Comparison of ENCODE assay signal across 2 fruit fly cellular contexts in the genomic region with DNA sequence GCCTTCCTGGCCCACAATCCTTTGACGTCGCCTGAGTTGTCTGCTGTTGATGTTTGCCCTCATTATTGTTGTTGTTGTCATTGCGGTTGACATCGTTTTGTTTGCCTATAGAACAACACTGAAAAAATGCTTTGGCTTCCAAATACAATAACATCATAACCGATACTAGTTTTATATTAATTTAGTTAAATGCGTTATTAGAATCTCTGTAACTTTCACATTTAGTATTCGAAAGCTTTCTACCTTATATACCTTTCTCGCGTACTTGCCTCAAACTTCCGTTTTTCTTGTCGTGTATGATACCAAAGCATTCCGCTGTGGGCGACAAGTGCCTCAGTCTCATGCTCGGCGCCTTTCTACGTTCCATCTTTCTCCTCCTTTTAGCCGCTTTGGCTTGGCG.
A peak's percentile ranks its signal among the peaks of the same experiment; 100 is the strongest.
TF ChIP-seq lines count a peak whose summit lies in the region.

No protein-coding gene starts in this region.

TF ChIP-seq in whole organism, embryonic, 481 proteins besides CTCF, POLR2A, EP300 and RAD21 (continued from another document):
- peak; percentile 25 for TF ChIP-seq dmrt99B (tag; optimal IDR thresholded peaks at IDR 0.05; lab: Kevin White, UChicago)
- TF ChIP-seq row (GFP tag; IDR thresholded peaks at IDR 0.05; lab: Robert Waterston, UW): peak; percentile 37; the same call in 1 of the 3 replicates
- no peak for TF ChIP-seq CG7928 (GFP tag; optimal IDR thresholded peaks at IDR 0.05; lab: Kevin White, UChicago)
- TF ChIP-seq CG31224 (GFP tag; IDR thresholded peaks at IDR 0.05; lab: Robert Waterston, UW): no peak
- no peak for TF ChIP-seq oc (tag; optimal IDR thresholded peaks at IDR 0.05; lab: Kevin White, UChicago)
- TF ChIP-seq jumu (GFP tag; optimal IDR thresholded peaks at IDR 0.05; lab: Kevin White, UChicago): no peak
- peak; percentile 43; the same call in 1 of the 3 replicates for TF ChIP-seq dysf (GFP tag; IDR thresholded peaks at IDR 0.05; lab: Robert Waterston, UW)
- TF ChIP-seq Ptx1 (GFP tag; IDR thresholded peaks at IDR 0.05; lab: Robert Waterston, UW): 0 out of 2 replicates have a peak, but pooled peaks have one; percentile 18
- TF ChIP-seq CG9437 (GFP tag; optimal IDR thresholded peaks at IDR 0.05; lab: Kevin White, UChicago): no peak
- TF ChIP-seq CG2678 (tag; optimal IDR thresholded peaks at IDR 0.05; lab: Kevin White, UChicago): no peak
- TF ChIP-seq Dp (GFP tag; optimal IDR thresholded peaks at IDR 0.05; lab: Kevin White, UChicago): no peak
- no peak for TF ChIP-seq otp (GFP tag; IDR thresholded peaks at IDR 0.05; lab: Robert Waterston, UW)
- no peak for TF ChIP-seq Gsc (GFP tag; IDR thresholded peaks at IDR 0.05; lab: Robert Waterston, UW)
- TF ChIP-seq CG9727 (GFP tag; optimal IDR thresholded peaks at IDR 0.05; lab: Kevin White, UChicago): peak; percentile 0
- TF ChIP-seq CG7839 (tag; optimal IDR thresholded peaks at IDR 0.05; lab: Kevin White, UChicago): no peak
- TF ChIP-seq CG15269 (tag; optimal IDR thresholded peaks at IDR 0.05; lab: Kevin White, UChicago): no peak
- TF ChIP-seq esg (GFP tag; conservative IDR thresholded peaks at IDR 0.05; lab: Robert Waterston, UW): peak; percentile 34; the same call in 1 of the 2 replicates
- TF ChIP-seq CG13894 (tag; optimal IDR thresholded peaks at IDR 0.05; lab: Kevin White, UChicago): no peak
- TF ChIP-seq mirr (GFP tag; optimal IDR thresholded peaks at IDR 0.05; lab: Kevin White, UChicago): no peak
- TF ChIP-seq Xrp1 (GFP tag; IDR thresholded peaks at IDR 0.05; lab: Robert Waterston, UW): peak; percentile 30; the same call in 1 of the 2 replicates
- TF ChIP-seq CG12769 (tag; optimal IDR thresholded peaks at IDR 0.05; lab: Kevin White, UChicago): no peak
- TF ChIP-seq CG11723 (GFP tag; optimal IDR thresholded peaks at IDR 0.05; lab: Kevin White, UChicago): no peak
- TF ChIP-seq CG8944 (GFP tag; optimal IDR thresholded peaks at IDR 0.05; lab: Kevin White, UChicago): no peak
- peak; percentile 44; the same call in 1 of the 2 replicates for TF ChIP-seq CG4360 (GFP tag; IDR thresholded peaks at IDR 0.05; lab: Robert Waterston, UW)
- no peak for TF ChIP-seq Dll (GFP tag; IDR thresholded peaks at IDR 0.05; lab: Robert Waterston, UW; ENCODE audit: partially characterized antibody)
- no peak for TF ChIP-seq CG33557 (GFP tag; optimal IDR thresholded peaks at IDR 0.05; lab: Kevin White, UChicago)
- TF ChIP-seq CG6175 (GFP tag; IDR thresholded peaks at IDR 0.05; lab: Robert Waterston, UW): no peak
- TF ChIP-seq zf30C (GFP tag; optimal IDR thresholded peaks at IDR 0.05; lab: Kevin White, UChicago): no peak
- peak; percentile 29 for TF ChIP-seq gem (tag; optimal IDR thresholded peaks at IDR 0.05; lab: Kevin White, UChicago)
- TF ChIP-seq CG2889 (GFP tag; IDR thresholded peaks at IDR 0.05; lab: Robert Waterston, UW): no peak
- TF ChIP-seq sima (GFP tag; optimal IDR thresholded peaks at IDR 0.05; lab: Kevin White, UChicago): no peak
- peak; percentile 57 for TF ChIP-seq lab (GFP tag; optimal IDR thresholded peaks at IDR 0.05; lab: Kevin White, UChicago)
- TF ChIP-seq tio (GFP tag; optimal IDR thresholded peaks at IDR 0.05; lab: Kevin White, UChicago): no peak

TF ChIP-seq in whole organism, prepupa, 60 proteins besides CTCF, POLR2A, EP300 and RAD21 (continued from another document):
- TF ChIP-seq eg (GFP tag; IDR thresholded peaks at IDR 0.05; lab: Robert Waterston, UW) (no peak), ss (GFP tag; optimal IDR thresholded peaks at IDR 0.05; lab: Kevin White, UChicago) (no peak), Ets21C (GFP tag; optimal IDR thresholded peaks at IDR 0.05; lab: Kevin White, UChicago) (no peak), Ets96B (tag; optimal IDR thresholded peaks at IDR 0.05; lab: Kevin White, UChicago) (peak; percentile 46), Sox14 (GFP tag; optimal IDR thresholded peaks at IDR 0.05; lab: Kevin White, UChicago) (peak; percentile 7), CG10669 (GFP tag; optimal IDR thresholded peaks at IDR 0.05; lab: Kevin White, UChicago) (peak; percentile 44), CG15336 (GFP tag; IDR thresholded peaks at IDR 0.05; lab: Robert Waterston, UW) (no peak), Eip78C (GFP tag; lab: Kevin White, UChicago) (peak; percentile 43), CG8632 (GFP tag; optimal IDR thresholded peaks at IDR 0.05; lab: Kevin White, UChicago) (no peak), Sox102F (GFP tag; optimal IDR thresholded peaks at IDR 0.05; lab: Kevin White, UChicago) (no peak), Hr4 (GFP tag; optimal IDR thresholded peaks at IDR 0.05; lab: Kevin White, UChicago) (peak; percentile 6), fd59A (GFP tag; optimal IDR thresholded peaks at IDR 0.05; lab: Kevin White, UChicago) (no peak), Blimp-1 (GFP tag; optimal IDR thresholded peaks at IDR 0.05; lab: Kevin White, UChicago) (no peak), CG6854 (GFP tag; optimal IDR thresholded peaks at IDR 0.05; lab: Kevin White, UChicago) (no peak), acj6 (GFP tag; optimal IDR thresholded peaks at IDR 0.05; lab: Kevin White, UChicago) (peak; percentile 21), pdm3 (GFP tag; optimal IDR thresholded peaks at IDR 0.05; lab: Kevin White, UChicago) (peak; percentile 22), Hr39 (GFP tag; optimal IDR thresholded peaks at IDR 0.05; lab: Kevin White, UChicago) (peak; percentile 21), Eip93F (GFP tag; optimal IDR thresholded peaks at IDR 0.05; lab: Kevin White, UChicago) (no peak), CG6808 (GFP tag; optimal IDR thresholded peaks at IDR 0.05; lab: Kevin White, UChicago) (no peak), salr (GFP tag; optimal IDR thresholded peaks at IDR 0.05; lab: Kevin White, UChicago) (no peak), esn (GFP tag; optimal IDR thresholded peaks at IDR 0.05; lab: Kevin White, UChicago) (no peak), CG16779 (tag; optimal IDR thresholded peaks at IDR 0.05; lab: Kevin White, UChicago) (no peak), CG7368 (GFP tag; optimal IDR thresholded peaks at IDR 0.05; lab: Kevin White, UChicago) (no peak), cyc (GFP tag; optimal IDR thresholded peaks at IDR 0.05; lab: Kevin White, UChicago) (peak; percentile 16), achi (GFP tag; optimal IDR thresholded peaks at IDR 0.05; lab: Kevin White, UChicago) (peak; percentile 19), lz (GFP tag; optimal IDR thresholded peaks at IDR 0.05; lab: Kevin White, UChicago) (peak; percentile 17), Smox (GFP tag; optimal IDR thresholded peaks at IDR 0.05; lab: Kevin White, UChicago) (peak; percentile 4), CG32006 (GFP tag; optimal IDR thresholded peaks at IDR 0.05; lab: Kevin White, UChicago) (peak; percentile 40), CG4318 (GFP tag; optimal IDR thresholded peaks at IDR 0.05; lab: Kevin White, UChicago) (peak; percentile 25), CG6163 (GFP tag; IDR thresholded peaks at IDR 0.05; lab: Robert Waterston, UW) (peak; percentile 56; the same call in 2 of the 3 replicates), vri (GFP tag; optimal IDR thresholded peaks at IDR 0.05; lab: Kevin White, UChicago) (no peak), CG8119 (GFP tag; IDR thresholded peaks at IDR 0.05; lab: Robert Waterston, UW) (no peak), spab (GFP tag; optimal IDR thresholded peaks at IDR 0.05; lab: Kevin White, UChicago) (peak; percentile 22), CG6792 (GFP tag; optimal IDR thresholded peaks at IDR 0.05; lab: Kevin White, UChicago) (peak; percentile 11), CG10631 (GFP tag; optimal IDR thresholded peaks at IDR 0.05; lab: Kevin White, UChicago) (peak; percentile 11), topi (GFP tag; optimal IDR thresholded peaks at IDR 0.05; lab: Kevin White, UChicago) (peak; percentile 14), CG3032 (tag; optimal IDR thresholded peaks at IDR 0.05; lab: Kevin White, UChicago) (peak; percentile 29)
